Worm (Caenorhabditis elegans): ENCODE measurements around the gene lact-1.

DNA sequence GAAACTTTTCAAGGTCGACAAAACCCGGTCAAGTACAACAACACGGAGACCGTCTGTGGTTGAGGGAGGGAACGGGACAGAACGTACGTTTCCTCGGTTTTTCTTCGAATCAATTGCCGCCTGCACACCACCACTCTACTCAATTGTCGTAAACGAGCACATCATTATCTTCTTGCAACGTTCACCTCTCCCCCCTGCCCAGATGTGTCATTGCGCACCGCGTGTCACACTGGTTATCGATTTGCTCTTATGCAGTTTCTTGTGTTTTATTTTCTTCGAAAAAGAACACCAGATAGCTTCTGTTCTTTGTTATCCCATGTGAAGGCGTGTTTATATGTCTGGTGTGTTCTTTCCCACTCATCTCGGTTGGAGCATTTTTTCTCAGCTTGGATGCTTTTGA lies 29.4 kb upstream of the lact-1 start:
- TF ChIP-seq unc-62 (GFP tag; optimal IDR thresholded peaks at IDR 0.05): no peak
- TF ChIP-seq sptf-1 (tag; optimal IDR thresholded peaks at IDR 0.05): no peak
- no peak for TF ChIP-seq nhr-237 (tag; optimal IDR thresholded peaks at IDR 0.05)
- TF ChIP-seq mls-2 (tag; optimal IDR thresholded peaks at IDR 0.05): no peak
- TF ChIP-seq nhr-28 (tag; optimal IDR thresholded peaks at IDR 0.05): no peak
- no peak for TF ChIP-seq lin-13 (tag; optimal IDR thresholded peaks at IDR 0.05)
- TF ChIP-seq unc-39 (tag; optimal IDR thresholded peaks at IDR 0.05): peak; percentile 4
